Worm (Caenorhabditis elegans): ENCODE results near the gene F35C11.3.

Gene F35C11.3

DNA sequence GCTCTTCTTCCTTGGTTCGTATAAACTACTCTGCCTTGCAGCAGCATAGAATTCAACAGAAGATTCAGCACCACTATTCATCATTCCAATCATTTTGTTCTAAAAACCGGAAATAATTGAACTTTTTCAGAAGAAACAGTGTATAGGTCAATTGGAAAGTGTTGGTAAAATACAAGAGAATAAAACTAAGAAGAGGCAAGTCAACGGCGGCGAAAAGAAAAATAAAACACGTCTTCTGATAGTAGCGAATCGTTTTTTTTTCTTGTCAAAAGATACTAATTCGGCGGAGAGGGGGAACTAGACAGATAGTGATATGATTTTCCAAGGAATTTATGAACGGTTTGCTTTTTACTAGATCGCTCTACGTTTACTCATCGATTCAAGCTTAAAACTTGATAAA, 12.5 kb downstream of the F35C11.3 start, which contains the start of gene F35C11.6:
Gene F35C11.6, minus strand, starts transcription at position 101 of the 400 bp plus-strand sequence.
- TF ChIP-seq hlh-6 (tag; optimal IDR thresholded peaks at IDR 0.05) = no peak
- no peak for TF ChIP-seq Y22D7AL.16 (tag; optimal IDR thresholded peaks at IDR 0.05)
- no peak for TF ChIP-seq fax-1 (tag; optimal IDR thresholded peaks at IDR 0.05)
- no peak for TF ChIP-seq pax-1 (tag; optimal IDR thresholded peaks at IDR 0.05)
- TF ChIP-seq F13H6.1 (tag; optimal IDR thresholded peaks at IDR 0.05) = no peak
- no peak for TF ChIP-seq zip-5 (tag; optimal IDR thresholded peaks at IDR 0.05)
- TF ChIP-seq elt-4 (tag; optimal IDR thresholded peaks at IDR 0.05) = no peak
- no peak for TF ChIP-seq ttx-3 (tag; optimal IDR thresholded peaks at IDR 0.05)
- TF ChIP-seq eyg-1 (tag; optimal IDR thresholded peaks at IDR 0.05) = no peak
- TF ChIP-seq ceh-14 (tag; optimal IDR thresholded peaks at IDR 0.05) = no peak

- TF ChIP-seq ahr-1 (tag; optimal IDR thresholded peaks at IDR 0.05) = no peak
- TF ChIP-seq pha-2 (tag; optimal IDR thresholded peaks at IDR 0.05) = no peak
- no peak for TF ChIP-seq ref-2 (tag; optimal IDR thresholded peaks at IDR 0.05)
- no peak for TF ChIP-seq che-1 (tag; optimal IDR thresholded peaks at IDR 0.05)
- TF ChIP-seq ceh-30 (tag; optimal IDR thresholded peaks at IDR 0.05) = no peak
- no peak for TF ChIP-seq lin-11 (tag; optimal IDR thresholded peaks at IDR 0.05)
- no peak for TF ChIP-seq ceh-2 (tag; optimal IDR thresholded peaks at IDR 0.05)
Observed at ce11 chrII:8259674-8260073, 13.1 kb downstream of the F35C11.3 start.

- no peak for TF ChIP-seq Y22D7AL.16 (tag; optimal IDR thresholded peaks at IDR 0.05)
Observed at ce11 chrII:8263562-8263961, 17.0 kb downstream of the F35C11.3 start.

DNA sequence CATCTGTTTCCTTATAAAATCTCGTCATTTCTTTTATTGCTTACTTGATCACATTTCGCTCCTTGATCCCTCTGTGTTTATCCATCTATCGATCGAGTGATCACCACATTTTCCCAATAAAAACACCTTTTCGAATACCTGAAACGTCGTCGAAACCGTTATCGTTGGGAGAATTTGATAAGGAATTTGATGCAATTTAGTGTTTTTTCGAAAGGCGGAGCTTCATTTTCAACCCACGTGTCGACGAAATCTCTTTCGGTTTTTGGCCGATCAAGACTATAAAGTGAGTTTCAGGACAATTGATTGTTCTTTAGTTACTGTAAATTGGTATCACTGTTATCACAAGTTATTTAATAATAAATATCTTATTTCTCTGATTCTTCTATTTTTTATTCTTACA, 18.0 kb downstream of the F35C11.3 start, which contains the start of gene srdh-1:
Gene srdh-1, plus strand, starts transcription at position 43 of the 400 bp plus-strand sequence.
- TF ChIP-seq pha-2 (tag; optimal IDR thresholded peaks at IDR 0.05) (no peak), ceh-30 (tag; optimal IDR thresholded peaks at IDR 0.05) (no peak), tbx-7 (tag; optimal IDR thresholded peaks at IDR 0.05) (no peak), C08G9.2 (tag; optimal IDR thresholded peaks at IDR 0.05) (no peak), K09A11.1 (tag; optimal IDR thresholded peaks at IDR 0.05; ENCODE audit: insufficient read depth) (no peak), gmeb-2 (tag; optimal IDR thresholded peaks at IDR 0.05) (no peak), nhr-11 (tag; optimal IDR thresholded peaks at IDR 0.05) (no peak), dmd-4 (tag; optimal IDR thresholded peaks at IDR 0.05; ENCODE audit: borderline replicate concordance) (no peak), pros-1 (tag; optimal IDR thresholded peaks at IDR 0.05) (no peak), rnt-1 (tag; optimal IDR thresholded peaks at IDR 0.05) (no peak), pat-9 (tag; optimal IDR thresholded peaks at IDR 0.05) (no peak), lim-6 (tag; optimal IDR thresholded peaks at IDR 0.05) (no peak), pag-3 (tag; optimal IDR thresholded peaks at IDR 0.05; ENCODE audit: borderline replicate concordance) (no peak), ets-4 (tag; optimal IDR thresholded peaks at IDR 0.05) (no peak), ceh-9 (tag; optimal IDR thresholded peaks at IDR 0.05) (no peak), ttx-3 (tag; optimal IDR thresholded peaks at IDR 0.05) (no peak), ceh-48 (tag; optimal IDR thresholded peaks at IDR 0.05) (no peak), ceh-19 (GFP tag; optimal IDR thresholded peaks at IDR 0.05) (no peak), unc-86 (tag; optimal IDR thresholded peaks at IDR 0.05) (no peak), mec-3 (tag; optimal IDR thresholded peaks at IDR 0.05; ENCODE audit: borderline replicate concordance) (no peak)

DNA sequence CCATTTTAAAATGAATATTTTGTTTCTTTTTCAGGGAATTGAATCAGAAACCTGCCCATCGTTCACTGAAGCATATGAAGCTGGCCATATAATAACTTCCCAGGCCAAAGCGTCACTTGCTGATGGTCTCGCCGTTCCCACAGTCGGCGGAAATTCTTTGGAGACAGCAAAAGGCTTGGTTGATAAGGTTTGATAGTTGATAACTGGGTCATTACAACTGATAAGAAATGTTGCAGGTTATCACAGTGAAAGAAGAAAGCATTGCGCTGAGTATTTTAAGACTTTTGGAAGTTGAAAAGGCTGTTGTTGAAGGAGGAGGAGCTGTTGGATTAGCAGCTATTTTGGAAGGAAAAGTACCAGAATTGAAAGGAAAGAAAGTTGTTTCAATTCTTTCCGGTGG, 20.0 kb downstream of the F35C11.3 start:
- TF ChIP-seq elt-2 (tag; optimal IDR thresholded peaks at IDR 0.05) (peak; percentile 91), hlh-15 (tag; optimal IDR thresholded peaks at IDR 0.05) (no peak)

All from whole organism, late embryonic.